Fruit fly (Drosophila melanogaster) whole organism, embryonic: ENCODE data around the gene wap.

Experiments used
- CG12659 ChIP-seq: fragments of 200-800 bp; sonication (Bioruptor generic); optimal IDR thresholded peaks from 3 replicates; lab custom pipeline; 2017; ENCODE audit warnings: mild to moderate bottlenecking, missing biosample characterization, missing genetic modification reagents, missing genetic modification characterization
- CG13287 ChIP-seq: fragments of 200-800 bp; sonication (Bioruptor generic); IDR thresholded peaks from 2 replicates; pipeline ENCODE4 v1.3.6; 2022; ENCODE audit warnings: missing biosample characterization, missing genetic modification characterization; ENCODE audit not compliant: partially characterized antibody
- CG17802 ChIP-seq: fragments of 200-800 bp; sonication (Bioruptor generic); optimal IDR thresholded peaks from 2 replicates; lab custom pipeline; 2018; ENCODE audit warnings: missing biosample characterization, mild to moderate bottlenecking, missing genetic modification characterization, moderate library complexity
- CG31224 ChIP-seq: fragments of 200-800 bp; sonication (Bioruptor generic); IDR thresholded peaks from 2 replicates; pipeline ENCODE4 v1.3.6; 2022; ENCODE audit warnings: missing biosample characterization, missing genetic modification characterization
- CG3163 ChIP-seq: fragments of 200-800 bp; sonication (Bioruptor generic); optimal IDR thresholded peaks from 3 replicates; lab custom pipeline; 2016; ENCODE audit warnings: missing biosample characterization, missing genetic modification characterization
- CG32532 ChIP-seq: fragments of 200-800 bp; sonication (Bioruptor generic); IDR thresholded peaks from 2 replicates; pipeline ENCODE4 v1.3.6; 2022; ENCODE audit warnings: missing biosample characterization, missing genetic modification characterization
- CG3995 ChIP-seq: fragments of 200-800 bp; sonication (Bioruptor generic); optimal IDR thresholded peaks from 3 replicates; lab custom pipeline; 2016; ENCODE audit warnings: missing biosample characterization, missing genetic modification characterization
- CG42726 ChIP-seq: fragments of 200-800 bp; sonication (Bioruptor generic); IDR thresholded peaks from 2 replicates; pipeline ENCODE4 v1.3.6; 2022; ENCODE audit warnings: missing biosample characterization, missing genetic modification characterization; ENCODE audit not compliant: partially characterized antibody
- CG6791 ChIP-seq: fragments of 200-800 bp; sonication (Bioruptor generic); IDR thresholded peaks from 3 replicates; pipeline ENCODE4 v1.3.6; 2022; ENCODE audit warnings: missing biosample characterization, missing genetic modification characterization; ENCODE audit not compliant: partially characterized antibody
- CG7357 ChIP-seq: fragments of 200-800 bp; sonication (Bioruptor generic); IDR thresholded peaks from 3 replicates; pipeline ENCODE4 v1.3.6; 2022; ENCODE audit warnings: missing biosample characterization, missing genetic modification characterization
- CG7786 ChIP-seq: fragments of 200-800 bp; sonication (Bioruptor generic); optimal IDR thresholded peaks from 2 replicates; lab custom pipeline; 2016; ENCODE audit warnings: missing biosample characterization, missing genetic modification characterization
- CG8290 ChIP-seq, 3 experiments: fragments of 200-800 bp; sonication (Bioruptor generic); optimal IDR thresholded peaks; 2 replicates each; lab custom pipeline; 2016 to 2019; ENCODE audit warnings: missing biosample characterization in 3 of 3, missing genetic modification characterization in 3 of 3, mild to moderate bottlenecking in 2 of 3, moderate library complexity in 1 of 3
- CTCF ChIP-seq: fragments of 200-800 bp; sonication (Bioruptor generic); optimal IDR thresholded peaks from 2 replicates; lab custom pipeline; 2017; ENCODE audit warnings: missing biosample characterization, mild to moderate bottlenecking, missing genetic modification characterization, moderate library complexity
- CoRest ChIP-seq: fragments of 200-800 bp; sonication (Bioruptor generic); optimal IDR thresholded peaks from 3 replicates; lab custom pipeline; 2018; ENCODE audit warnings: missing biosample characterization, mild to moderate bottlenecking, missing genetic modification characterization, moderate library complexity
- Dp ChIP-seq: fragments of 200-800 bp; sonication (Bioruptor generic); optimal IDR thresholded peaks from 2 replicates; lab custom pipeline; 2018; ENCODE audit warnings: missing biosample characterization, mild to moderate bottlenecking, missing genetic modification characterization, moderate library complexity
- Dref ChIP-seq: fragments of 200-800 bp; sonication (Bioruptor generic); IDR thresholded peaks from 2 replicates; pipeline ENCODE4 v1.3.6; 2022; ENCODE audit warnings: missing biosample characterization, missing genetic modification characterization
- E2f1 ChIP-seq: fragments of 200-800 bp; sonication (Bioruptor generic); IDR thresholded peaks from 2 replicates; pipeline ENCODE4 v1.3.6; 2022; ENCODE audit warnings: missing biosample characterization, missing genetic modification characterization
- Gug ChIP-seq: fragments of 200-800 bp; sonication (Bioruptor generic); IDR thresholded peaks from 4 replicates; pipeline ENCODE4 v1.3.6; 2022; ENCODE audit warnings: missing biosample characterization, missing genetic modification characterization
- H15 ChIP-seq: fragments of 200-800 bp; sonication (Bioruptor generic); IDR thresholded peaks from 3 replicates; pipeline ENCODE4 v1.3.6; 2022; ENCODE audit warnings: missing biosample characterization, missing genetic modification characterization
- HLH4C ChIP-seq: fragments of 200-800 bp; sonication (Bioruptor generic); IDR thresholded peaks from 3 replicates; pipeline ENCODE4 v1.3.6; 2022; ENCODE audit warnings: missing biosample characterization, missing genetic modification characterization; ENCODE audit not compliant: partially characterized antibody
- HmgD ChIP-seq: fragments of 200-800 bp; sonication (Bioruptor generic); optimal IDR thresholded peaks from 3 replicates; lab custom pipeline; 2016; ENCODE audit warnings: missing biosample characterization, missing genetic modification characterization
- NFAT ChIP-seq: fragments of 200-800 bp; sonication (Bioruptor generic); IDR thresholded peaks from 2 replicates; pipeline ENCODE4 v1.3.6; 2022; ENCODE audit warnings: missing biosample characterization, missing genetic modification characterization
- Opbp ChIP-seq: fragments of 200-800 bp; sonication (Bioruptor generic); IDR thresholded peaks from 3 replicates; pipeline ENCODE4 v1.3.6; 2022; ENCODE audit warnings: missing biosample characterization, missing genetic modification characterization; ENCODE audit not compliant: partially characterized antibody
- ac ChIP-seq: fragments of 200-800 bp; sonication (Bioruptor generic); optimal IDR thresholded peaks from 3 replicates; lab custom pipeline; 2017; ENCODE audit warnings: missing biosample characterization, mild to moderate bottlenecking, missing genetic modification characterization
- al ChIP-seq: fragments of 200-800 bp; sonication (Bioruptor generic); IDR thresholded peaks from 2 replicates; pipeline ENCODE4 v1.3.6; 2022; ENCODE audit warnings: missing biosample characterization, missing genetic modification characterization
- chif ChIP-seq, 2 experiments: fragments of 200-800 bp; sonication (Bioruptor generic); optimal IDR thresholded peaks; 3 replicates each; lab custom pipeline; 2016; ENCODE audit warnings: missing biosample characterization in 2 of 2, missing genetic modification characterization in 2 of 2
- chm ChIP-seq: fragments of 200-800 bp; sonication (Bioruptor generic); IDR thresholded peaks from 2 replicates; pipeline ENCODE4 v1.3.6; 2022; ENCODE audit warnings: missing biosample characterization, missing genetic modification characterization
- crol ChIP-seq: fragments of 200-800 bp; sonication (Bioruptor generic); IDR thresholded peaks from 2 replicates; pipeline ENCODE4 v1.3.6; 2022; ENCODE audit warnings: missing biosample characterization, missing genetic modification characterization
- crp ChIP-seq, 2 experiments: fragments of 200-800 bp; sonication (Bioruptor generic); optimal IDR thresholded peaks; 2 replicates in 1 of 2; 3 replicates in 1 of 2; lab custom pipeline; 2017; ENCODE audit warnings: missing biosample characterization in 2 of 2, missing genetic modification characterization in 2 of 2, mild to moderate bottlenecking in 1 of 2, moderate library complexity in 1 of 2
- dpn ChIP-seq, 2 experiments: fragments of 200-800 bp; sonication (Bioruptor generic); optimal IDR thresholded peaks; 3 replicates each; lab custom pipeline; 2016; ENCODE audit warnings: missing biosample characterization in 2 of 2, missing genetic modification characterization in 2 of 2
- gcm2 ChIP-seq: fragments of 200-800 bp; sonication (Bioruptor generic); optimal IDR thresholded peaks from 2 replicates; lab custom pipeline; 2016; ENCODE audit warnings: missing biosample characterization, missing genetic modification characterization
- gfzf ChIP-seq: fragments of 200-800 bp; sonication (Bioruptor generic); optimal IDR thresholded peaks from 2 replicates; lab custom pipeline; 2016; ENCODE audit warnings: missing biosample characterization, mild to moderate bottlenecking, missing genetic modification characterization, moderate library complexity
- grau ChIP-seq: fragments of 200-800 bp; optimal IDR thresholded peaks from 3 replicates; lab custom pipeline; 2019; ENCODE audit warnings: missing biosample characterization, mild to moderate bottlenecking, missing genetic modification characterization, moderate library complexity
- grn ChIP-seq: fragments of 200-800 bp; sonication (Bioruptor generic); optimal IDR thresholded peaks from 3 replicates; lab custom pipeline; 2017; ENCODE audit warnings: missing biosample characterization, missing genetic modification characterization
- gsb-n ChIP-seq: fragments of 200-800 bp; sonication (Bioruptor generic); optimal IDR thresholded peaks from 3 replicates; lab custom pipeline; 2018; ENCODE audit warnings: missing biosample characterization, mild to moderate bottlenecking, missing genetic modification characterization
- hb ChIP-seq: fragments of 200-800 bp; sonication (Bioruptor generic); IDR thresholded peaks from 3 replicates; pipeline ENCODE4 v1.3.6; 2022; ENCODE audit warnings: missing biosample characterization, missing genetic modification characterization; ENCODE audit not compliant: partially characterized antibody
- ken ChIP-seq: fragments of 200-800 bp; sonication (Bioruptor generic); IDR thresholded peaks from 3 replicates; pipeline ENCODE4 v1.3.6; 2022; ENCODE audit warnings: missing biosample characterization, missing genetic modification characterization
- lola ChIP-seq, 3 experiments: fragments of >200 bp in 2 of 3; fragments of 200-800 bp in 1 of 3; sonication (Bioruptor generic) in 1 of 3; optimal IDR thresholded peaks; 2 replicates each; lab custom pipeline; 2017 to 2019; ENCODE audit warnings: missing biosample characterization in 3 of 3, missing genetic modification characterization in 3 of 3, mild to moderate bottlenecking in 1 of 3, moderate library complexity in 1 of 3
- nerfin-1 ChIP-seq: fragments of 200-800 bp; sonication (Bioruptor generic); optimal IDR thresholded peaks from 3 replicates; lab custom pipeline; 2019; ENCODE audit warnings: missing biosample characterization, mild to moderate bottlenecking, missing genetic modification characterization, moderate library complexity
- nerfin-2 ChIP-seq: fragments of 200-800 bp; sonication (Bioruptor generic); IDR thresholded peaks from 2 replicates; pipeline ENCODE4 v1.3.6; 2022; ENCODE audit warnings: missing biosample characterization, missing genetic modification characterization; ENCODE audit not compliant: partially characterized antibody
- nmo ChIP-seq: fragments of 200-800 bp; sonication (Bioruptor generic); optimal IDR thresholded peaks from 2 replicates; lab custom pipeline; 2018; ENCODE audit warnings: missing biosample characterization, mild to moderate bottlenecking, missing genetic modification characterization, moderate library complexity
- phol ChIP-seq: fragments of 200-800 bp; sonication (Bioruptor generic); optimal IDR thresholded peaks from 3 replicates; lab custom pipeline; 2018; ENCODE audit warnings: missing biosample characterization, mild to moderate bottlenecking, missing genetic modification characterization, moderate library complexity
- pita ChIP-seq: fragments of 200-800 bp; sonication (Bioruptor generic); optimal IDR thresholded peaks from 2 replicates; lab custom pipeline; 2017; ENCODE audit warnings: missing biosample characterization, mild to moderate bottlenecking, missing genetic modification characterization
- row ChIP-seq: fragments of 200-800 bp; sonication (Bioruptor generic); IDR thresholded peaks from 3 replicates; pipeline ENCODE4 v1.3.6; 2022; ENCODE audit warnings: missing biosample characterization, missing genetic modification characterization
- sisA ChIP-seq: fragments of 200-800 bp; sonication (Bioruptor generic); IDR thresholded peaks from 2 replicates; pipeline ENCODE4 v1.3.6; 2022; ENCODE audit warnings: missing biosample characterization, missing genetic modification characterization
- sob ChIP-seq: fragments of 200-800 bp; sonication (Bioruptor generic); IDR thresholded peaks from 2 replicates; pipeline ENCODE4 v1.3.6; 2022; ENCODE audit warnings: missing biosample characterization, missing genetic modification characterization
- stwl ChIP-seq: fragments of 200-800 bp; sonication (Bioruptor generic); optimal IDR thresholded peaks from 3 replicates; lab custom pipeline; 2018; ENCODE audit warnings: missing biosample characterization, mild to moderate bottlenecking, missing genetic modification characterization, moderate library complexity
- zen ChIP-seq: fragments of 200-800 bp; sonication (Bioruptor generic); optimal IDR thresholded peaks from 3 replicates; lab custom pipeline; 2018; ENCODE audit warnings: missing biosample characterization, mild to moderate bottlenecking, missing genetic modification characterization, moderate library complexity

Gene wap

DNA sequence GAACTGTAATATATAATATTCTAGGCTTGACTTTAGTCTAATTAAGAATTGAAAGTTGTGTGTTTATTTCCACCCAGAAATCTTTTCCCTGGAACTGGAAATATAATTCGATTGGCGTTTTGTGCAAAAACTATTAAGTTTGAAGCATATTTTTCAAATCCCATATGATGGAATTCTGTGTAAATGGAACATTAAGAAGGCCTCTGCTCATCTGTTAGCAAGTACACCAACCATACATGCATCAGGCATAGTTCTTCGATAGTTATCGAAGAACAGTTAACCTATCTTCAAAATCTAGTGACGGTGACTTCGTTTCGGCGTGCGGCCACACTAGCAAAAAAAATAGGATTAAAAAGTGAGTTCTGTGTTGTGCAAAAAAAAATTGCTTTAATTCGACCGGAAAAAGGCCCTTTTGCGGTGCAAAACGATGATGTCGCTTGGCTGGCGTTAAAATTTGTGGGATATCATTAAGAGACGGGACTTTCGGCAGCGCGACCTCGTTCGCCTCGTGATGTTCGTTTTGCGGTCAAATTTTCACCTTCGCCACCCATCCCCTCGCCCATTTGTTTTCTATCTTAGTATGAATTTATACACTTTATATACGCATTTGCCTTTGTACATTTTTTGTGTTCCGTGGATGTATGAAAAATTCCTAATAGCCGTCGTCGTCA, 422 bp upstream of the wap start, which contains the start of gene Usp2:
Usp2 (plus strand) TSS at position 295 of the 671 bp plus-strand sequence.
- TF ChIP-seq crp (GFP tag; optimal IDR thresholded peaks at IDR 0.05; lab: Kevin White, UChicago) (peak in 1 of 2 experiments; percentile 73), row (GFP tag; lab: Robert Waterston, UW) (peak; percentile 71), CG3995 (GFP tag; lab: Kevin White, UChicago) (peak; percentile 96), gcm2 (GFP tag; lab: Kevin White, UChicago) (no peak), H15 (no peak), chm (GFP tag; lab: Robert Waterston, UW) (0 out of 2 replicates have a peak, but pooled peaks have one; percentile 12), dpn (GFP tag; optimal IDR thresholded peaks at IDR 0.05; lab: Kevin White, UChicago) (peak in 1 of 2 experiments; percentile 12), Dref (GFP tag; lab: Robert Waterston, UW) (peak; percentile 72), stwl (tag; lab: Kevin White, UChicago) (peak; percentile 39), gfzf (peak; percentile 88), al (no peak), CG6791 (GFP tag; lab: Robert Waterston, UW) (peak; percentile 79), chif (GFP tag; optimal IDR thresholded peaks at IDR 0.05; lab: Kevin White, UChicago) (no peak), phol (tag; lab: Kevin White, UChicago) (peak; percentile 48), sisA (peak; percentile 13; the same call in 1 of the 2 replicates), ken (GFP tag; lab: Robert Waterston, UW) (no peak), CG3163 (GFP tag; lab: Kevin White, UChicago) (no peak), E2f1 (no peak), CG7786 (no peak), CoRest (tag; lab: Kevin White, UChicago) (peak; percentile 43), CG7357 (GFP tag; lab: Robert Waterston, UW) (peak; percentile 83), CG31224 (GFP tag; lab: Robert Waterston, UW) (no peak), nerfin-2 (GFP tag; lab: Robert Waterston, UW) (0 out of 2 replicates have a peak, but pooled peaks have one; percentile 30), HmgD (GFP tag; lab: Kevin White, UChicago) (peak; percentile 64), pita (peak; percentile 55), lola (GFP tag; optimal IDR thresholded peaks at IDR 0.05; lab: Kevin White, UChicago) (peak in 1 of 3 experiments; percentile 52), Opbp (GFP tag; lab: Robert Waterston, UW) (peak; percentile 72), NFAT (GFP tag; lab: Robert Waterston, UW) (peak; percentile 62; the same call in 1 of the 2 replicates), gsb-n (tag; lab: Kevin White, UChicago) (no peak), HLH4C (GFP tag; lab: Robert Waterston, UW) (peak; percentile 56), grn (GFP tag; lab: Kevin White, UChicago) (no peak), nerfin-1 (tag; lab: Kevin White, UChicago) (peak; percentile 42), CG8290 (GFP tag; optimal IDR thresholded peaks at IDR 0.05; lab: Kevin White, UChicago) (peak; percentile 8), CG8290 (tag; optimal IDR thresholded peaks at IDR 0.05; lab: Kevin White, UChicago) (peak in 1 of 2 experiments; percentile 34), CTCF (GFP tag; lab: Kevin White, UChicago) (peak; percentile 9), ac (GFP tag; lab: Kevin White, UChicago) (no peak), CG32532 (0 out of 2 replicates have a peak, but pooled peaks have one; percentile 7), CG42726 (GFP tag; lab: Robert Waterston, UW) (peak; percentile 78), zen (tag; lab: Kevin White, UChicago) (peak; percentile 17), Dp (peak; percentile 16), sob (GFP tag; lab: Robert Waterston, UW) (0 out of 2 replicates have a peak, but pooled peaks have one; percentile 8), CG13287 (GFP tag; lab: Robert Waterston, UW) (peak; percentile 45), grau (tag; lab: Kevin White, UChicago) (peak; percentile 26), nmo (GFP tag; lab: Kevin White, UChicago) (peak; percentile 47), CG17802 (tag; lab: Kevin White, UChicago) (peak; percentile 71), CG12659 (GFP tag; lab: Kevin White, UChicago) (peak; percentile 23), Gug (GFP tag; lab: Robert Waterston, UW) (no peak; the same call in 3 of the 4 replicates), hb (GFP tag; lab: Robert Waterston, UW) (peak; percentile 63), crol (peak; percentile 74)
